Worm (Caenorhabditis elegans) whole organism, L3 larva: Measurements from ENCODE around the gene C49F8.3.

Experiments
- R02D3.7 ChIP-seq: fragments of 150-350 bp; optimal IDR thresholded peaks from 2 replicates; lab custom pipeline; 2014; ENCODE audit warnings: missing biosample characterization, missing genetic modification characterization
- ZK546.5 ChIP-seq: sonication (generic microtip); optimal IDR thresholded peaks from 2 replicates; lab custom pipeline; 2017; ENCODE audit warnings: missing biosample characterization, missing genetic modification characterization
- aly-2 ChIP-seq: fragments of 150-350 bp; optimal IDR thresholded peaks from 2 replicates; lab custom pipeline; 2014; ENCODE audit warnings: missing biosample characterization, missing genetic modification characterization
- ama-1 ChIP-seq: fragments of 150-350 bp; optimal IDR thresholded peaks from 2 replicates; lab custom pipeline; 2018
- ceh-16 ChIP-seq: sonication (generic microtip); optimal IDR thresholded peaks from 2 replicates; lab custom pipeline; 2017; ENCODE audit warnings: missing biosample characterization, missing genetic modification characterization
- ceh-9 ChIP-seq: sonication (generic microtip); optimal IDR thresholded peaks from 2 replicates; lab custom pipeline; 2018; ENCODE audit warnings: missing biosample characterization, missing genetic modification characterization
- daf-12 ChIP-seq: fragments of 150-350 bp; optimal IDR thresholded peaks from 2 replicates; lab custom pipeline; 2014; ENCODE audit warnings: missing biosample characterization, missing genetic modification reagents, missing genetic modification characterization
- egl-27 ChIP-seq: sonication (generic microtip); optimal IDR thresholded peaks from 4 replicates; lab custom pipeline; 2017; ENCODE audit warnings: missing biosample characterization, missing genetic modification reagents, missing genetic modification characterization
- egl-5 ChIP-seq: fragments of 150-350 bp; optimal IDR thresholded peaks from 2 replicates; lab custom pipeline; 2017; ENCODE audit warnings: missing biosample characterization, missing genetic modification reagents, missing genetic modification characterization, inconsistent platforms
- elt-2 ChIP-seq: sonication (generic microtip); optimal IDR thresholded peaks from 2 replicates; lab custom pipeline; 2016; ENCODE audit warnings: missing genetic modification reagents, mild to moderate bottlenecking, missing genetic modification characterization, missing compliant biosample characterization
- elt-3 ChIP-seq, 3 experiments: fragments of 150-350 bp in 1 of 3; sonication (generic microtip) in 2 of 3; optimal IDR thresholded peaks; 2 replicates in 2 of 3; 4 replicates in 1 of 3; lab custom pipeline; 2014 to 2017; ENCODE audit warnings: missing biosample characterization in 3 of 3, missing genetic modification characterization in 3 of 3
- eor-1 ChIP-seq, 2 experiments: fragments of 150-350 bp; optimal IDR thresholded peaks; 2 replicates each; lab custom pipeline; 2014 to 2018; ENCODE audit warnings: missing biosample characterization in 2 of 2, missing genetic modification characterization in 2 of 2
- fkh-10 ChIP-seq: sonication (generic microtip); optimal IDR thresholded peaks from 2 replicates; lab custom pipeline; 2017; ENCODE audit warnings: missing biosample characterization, missing genetic modification reagents, missing genetic modification characterization
- fkh-2 ChIP-seq: fragments of 150-350 bp; optimal IDR thresholded peaks from 2 replicates; lab custom pipeline; 2014; ENCODE audit warnings: missing biosample characterization, missing genetic modification reagents, missing genetic modification characterization
- fos-1 ChIP-seq: fragments of 150-350 bp; optimal IDR thresholded peaks from 2 replicates; lab custom pipeline; 2014; ENCODE audit warnings: missing biosample characterization, missing genetic modification characterization
- jun-1 ChIP-seq: fragments of 150-350 bp; optimal IDR thresholded peaks from 2 replicates; lab custom pipeline; 2014; ENCODE audit warnings: missing biosample characterization, missing genetic modification reagents, missing genetic modification characterization
- lin-15B ChIP-seq: fragments of 150-350 bp; optimal IDR thresholded peaks from 2 replicates; lab custom pipeline; 2014; ENCODE audit warnings: missing biosample characterization, missing genetic modification characterization
- lin-39 ChIP-seq: fragments of 150-350 bp; optimal IDR thresholded peaks from 2 replicates; lab custom pipeline; 2018; ENCODE audit warnings: missing biosample characterization, missing genetic modification reagents, missing genetic modification characterization
- lsy-12 ChIP-seq: sonication (generic microtip); optimal IDR thresholded peaks from 2 replicates; lab custom pipeline; 2016; ENCODE audit warnings: mild to moderate bottlenecking, missing genetic modification characterization, missing compliant biosample characterization
- mdl-1 ChIP-seq: fragments of 150-350 bp; optimal IDR thresholded peaks from 2 replicates; lab custom pipeline; 2014; ENCODE audit warnings: missing biosample characterization, missing genetic modification characterization
- mml-1 ChIP-seq: fragments of 150-350 bp; sonication (generic microtip); optimal IDR thresholded peaks from 3 replicates; lab custom pipeline; 2014; ENCODE audit warnings: missing biosample characterization, missing genetic modification characterization
- nfya-1 ChIP-seq: sonication (generic microtip); optimal IDR thresholded peaks from 2 replicates; lab custom pipeline; 2017; ENCODE audit warnings: missing genetic modification characterization, mild to moderate bottlenecking, missing compliant biosample characterization, antibody characterized with exemption, moderate library complexity; ENCODE audit not compliant: insufficient read depth
- nhr-11 ChIP-seq: fragments of 150-350 bp; optimal IDR thresholded peaks from 2 replicates; lab custom pipeline; 2014; ENCODE audit warnings: missing biosample characterization, missing genetic modification characterization
- nhr-23 ChIP-seq: fragments of 150-350 bp; optimal IDR thresholded peaks from 2 replicates; lab custom pipeline; 2014; ENCODE audit warnings: missing biosample characterization, missing genetic modification reagents, missing genetic modification characterization
- nhr-25 ChIP-seq: sonication (generic microtip); optimal IDR thresholded peaks from 2 replicates; lab custom pipeline; 2017; ENCODE audit warnings: missing biosample characterization, missing genetic modification characterization
- nhr-28 ChIP-seq: fragments of 150-350 bp; optimal IDR thresholded peaks from 2 replicates; lab custom pipeline; 2014; ENCODE audit warnings: missing biosample characterization, missing genetic modification characterization
- nhr-43 ChIP-seq: sonication (generic microtip); optimal IDR thresholded peaks from 2 replicates; lab custom pipeline; 2016; ENCODE audit warnings: mild to moderate bottlenecking, missing genetic modification characterization, missing compliant biosample characterization; ENCODE audit not compliant: poor library complexity, severe bottlenecking
- nhr-76 ChIP-seq: fragments of 150-350 bp; sonication (generic microtip); optimal IDR thresholded peaks from 5 replicates; lab custom pipeline; 2014; ENCODE audit warnings: missing biosample characterization, missing genetic modification characterization
- nhr-77 ChIP-seq: fragments of 150-350 bp; optimal IDR thresholded peaks from 2 replicates; lab custom pipeline; 2014; ENCODE audit warnings: missing biosample characterization, missing genetic modification characterization
- pha-4 ChIP-seq: fragments of 150-350 bp; optimal IDR thresholded peaks from 2 replicates; lab custom pipeline; 2014; ENCODE audit warnings: missing biosample characterization, missing genetic modification reagents, missing genetic modification characterization
- pqm-1 ChIP-seq: fragments of 150-350 bp; optimal IDR thresholded peaks from 2 replicates; lab custom pipeline; 2017; ENCODE audit warnings: missing biosample characterization, missing genetic modification characterization, inconsistent platforms
- sea-2 ChIP-seq: fragments of 150-350 bp; sonication (generic microtip); optimal IDR thresholded peaks from 4 replicates; lab custom pipeline; 2014; ENCODE audit warnings: missing biosample characterization, missing genetic modification reagents, missing genetic modification characterization
- skn-1 ChIP-seq: fragments of 150-350 bp; optimal IDR thresholded peaks from 2 replicates; lab custom pipeline; 2014; ENCODE audit warnings: missing biosample characterization, missing genetic modification characterization
- snpc-4 ChIP-seq: fragments of 150-350 bp; optimal IDR thresholded peaks from 2 replicates; lab custom pipeline; 2014; ENCODE audit warnings: missing biosample characterization, missing genetic modification characterization
- tbx-2 ChIP-seq: sonication (generic microtip); optimal IDR thresholded peaks from 2 replicates; lab custom pipeline; 2016; ENCODE audit warnings: mild to moderate bottlenecking, missing genetic modification characterization, missing compliant biosample characterization
- unc-39 ChIP-seq: sonication (generic microtip); optimal IDR thresholded peaks from 4 replicates; lab custom pipeline; 2017; ENCODE audit warnings: missing biosample characterization, missing genetic modification characterization
- zag-1 ChIP-seq: fragments of 150-350 bp; optimal IDR thresholded peaks from 2 replicates; lab custom pipeline; 2014; ENCODE audit warnings: missing biosample characterization, missing genetic modification characterization
- ztf-4 ChIP-seq: fragments of 150-350 bp; optimal IDR thresholded peaks from 2 replicates; lab custom pipeline; 2014; ENCODE audit warnings: missing biosample characterization, missing genetic modification characterization

C49F8.3 gene

ce11 chrX:13359800-13360199, 27.5 kb downstream of the C49F8.3 start:
- TF ChIP-seq nhr-25 (peak; percentile 12), egl-27 (peak; percentile 19), pqm-1 (tag; lab: Kevin White, UChicago) (peak; percentile 80), unc-39 (tag; lab: Kevin White, UChicago) (no peak), ztf-4 (tag; lab: Kevin White, UChicago) (no peak), ZK546.5 (no peak), daf-12 (tag; lab: Kevin White, UChicago) (no peak), lin-15B (tag; lab: Kevin White, UChicago) (no peak), nhr-43 (peak; percentile 22), nhr-77 (no peak), pha-4 (tag; lab: Kevin White, UChicago) (peak; percentile 47), skn-1 (no peak), tbx-2 (tag; lab: Kevin White, UChicago) (no peak), elt-2 (tag; lab: Kevin White, UChicago) (peak; percentile 67), mml-1 (peak; percentile 78), ceh-9 (tag; lab: Kevin White, UChicago) (no peak), aly-2 (tag; lab: Kevin White, UChicago) (no peak)

ce11 chrX:13358573-13358972, 28.8 kb downstream of the C49F8.3 start:
- TF ChIP-seq fos-1 (tag; lab: Kevin White, UChicago) (no peak), ztf-4 (tag; lab: Kevin White, UChicago) (peak; percentile 12), tbx-2 (tag; lab: Kevin White, UChicago) (peak; percentile 80), egl-5 (peak; percentile 32), mdl-1 (peak; percentile 88), skn-1 (no peak), R02D3.7 (peak; percentile 18), nhr-11 (peak; percentile 90), nhr-43 (peak; percentile 97), ama-1 (peak; percentile 81), eor-1 (tag; optimal IDR thresholded peaks at IDR 0.05; lab: Kevin White, UChicago) (no peak), ceh-9 (tag; lab: Kevin White, UChicago) (no peak), nfya-1 (tag; lab: Kevin White, UChicago) (peak; percentile 63), ceh-16 (tag; lab: Kevin White, UChicago) (no peak), zag-1 (tag; lab: Kevin White, UChicago) (no peak), jun-1 (tag; lab: Kevin White, UChicago) (peak; percentile 93), nhr-23 (tag; lab: Kevin White, UChicago) (peak; percentile 87), lin-39 (tag; lab: Kevin White, UChicago) (no peak), snpc-4 (tag; lab: Kevin White, UChicago) (no peak), fkh-10 (GFP tag; lab: Kevin White, UChicago) (peak; percentile 78), lsy-12 (tag; lab: Kevin White, UChicago) (peak; percentile 59), pqm-1 (tag; lab: Kevin White, UChicago) (peak; percentile 91), pha-4 (tag; lab: Kevin White, UChicago) (peak; percentile 95), mml-1 (peak; percentile 89), nhr-76 (tag; lab: Kevin White, UChicago) (peak; percentile 54), nhr-28 (tag; lab: Kevin White, UChicago) (no peak), egl-27 (peak; percentile 69), nhr-77 (no peak), elt-2 (tag; lab: Kevin White, UChicago) (peak; percentile 78), elt-3 (tag; optimal IDR thresholded peaks at IDR 0.05; lab: Kevin White, UChicago) (peak in 2 of 3 experiments; percentile 33 to 61), ZK546.5 (no peak), aly-2 (tag; lab: Kevin White, UChicago) (no peak), fkh-2 (tag; lab: Kevin White, UChicago) (no peak), nhr-25 (peak; percentile 89)

- TF ChIP-seq nhr-25 (peak; percentile 44), sea-2 (no peak), ceh-16 (tag; lab: Kevin White, UChicago) (no peak), jun-1 (tag; lab: Kevin White, UChicago) (no peak), unc-39 (tag; lab: Kevin White, UChicago) (no peak), nhr-76 (tag; lab: Kevin White, UChicago) (no peak), zag-1 (tag; lab: Kevin White, UChicago) (no peak), nhr-43 (peak; percentile 79)
- TF ChIP-seq, all 47 proteins: peak for 2
These were observed 29.7 kb downstream of the C49F8.3 start for ce11 chrX:13357673-13358072.
